ENCODE assay signal across 1 fruit fly cellular context in genomic region chr3R:31314477-31314876, dm6.
A peak's percentile ranks its signal among the peaks of the same experiment; 100 is the strongest.
TF ChIP-seq lines count a peak whose summit lies in the region.

No protein-coding gene starts in this region.

TF ChIP-seq in whole organism, prepupa, 60 proteins besides CTCF, POLR2A, EP300 and RAD21 (continued from another document):
- peak; percentile 73 for TF ChIP-seq CG15336 (GFP tag; IDR thresholded peaks at IDR 0.05; lab: Robert Waterston, UW)
- no peak for TF ChIP-seq Smox (GFP tag; optimal IDR thresholded peaks at IDR 0.05; lab: Kevin White, UChicago)
- TF ChIP-seq pdm3 (GFP tag; optimal IDR thresholded peaks at IDR 0.05; lab: Kevin White, UChicago): peak; percentile 27
- TF ChIP-seq Met (GFP tag; optimal IDR thresholded peaks at IDR 0.05; lab: Kevin White, UChicago): no peak
- TF ChIP-seq Eip75B (GFP tag; optimal IDR thresholded peaks at IDR 0.05; lab: Kevin White, UChicago): peak; percentile 37
- peak; percentile 16 for TF ChIP-seq CG16779 (tag; optimal IDR thresholded peaks at IDR 0.05; lab: Kevin White, UChicago)
- no peak for TF ChIP-seq CG34406 (GFP tag; optimal IDR thresholded peaks at IDR 0.05; lab: Kevin White, UChicago)
- TF ChIP-seq ss (GFP tag; optimal IDR thresholded peaks at IDR 0.05; lab: Kevin White, UChicago): no peak
- TF ChIP-seq CG31627 (GFP tag; optimal IDR thresholded peaks at IDR 0.05; lab: Kevin White, UChicago): no peak
- TF ChIP-seq Blimp-1 (GFP tag; optimal IDR thresholded peaks at IDR 0.05; lab: Kevin White, UChicago): no peak
- peak; percentile 70 for TF ChIP-seq eg (GFP tag; IDR thresholded peaks at IDR 0.05; lab: Robert Waterston, UW)
- peak; percentile 62 for TF ChIP-seq Gug (GFP tag; IDR thresholded peaks at IDR 0.05; lab: Robert Waterston, UW)
- TF ChIP-seq OdsH (GFP tag; optimal IDR thresholded peaks at IDR 0.05; lab: Kevin White, UChicago): peak; percentile 44
- peak; percentile 80 for TF ChIP-seq CG6163 (GFP tag; IDR thresholded peaks at IDR 0.05; lab: Robert Waterston, UW)
- TF ChIP-seq topi (GFP tag; optimal IDR thresholded peaks at IDR 0.05; lab: Kevin White, UChicago): no peak
- TF ChIP-seq CG8632 (GFP tag; optimal IDR thresholded peaks at IDR 0.05; lab: Kevin White, UChicago): no peak
- TF ChIP-seq Sox102F (GFP tag; optimal IDR thresholded peaks at IDR 0.05; lab: Kevin White, UChicago): no peak
- no peak for TF ChIP-seq CG9139 (GFP tag; optimal IDR thresholded peaks at IDR 0.05; lab: Kevin White, UChicago)
- no peak for TF ChIP-seq svp (GFP tag; lab: Kevin White, UChicago)
- no peak for TF ChIP-seq esn (GFP tag; optimal IDR thresholded peaks at IDR 0.05; lab: Kevin White, UChicago)
- TF ChIP-seq CG6276 (GFP tag; optimal IDR thresholded peaks at IDR 0.05; lab: Kevin White, UChicago): peak; percentile 52
- TF ChIP-seq net (GFP tag; optimal IDR thresholded peaks at IDR 0.05; lab: Kevin White, UChicago): peak; percentile 5
- TF ChIP-seq lz (GFP tag; optimal IDR thresholded peaks at IDR 0.05; lab: Kevin White, UChicago): no peak
- TF ChIP-seq CG32006 (GFP tag; optimal IDR thresholded peaks at IDR 0.05; lab: Kevin White, UChicago): peak; percentile 81
